Worm (Caenorhabditis elegans) whole organism, L3 larva: ENCODE data around the gene T20F7.1.
"Not testable (repeated sequence)": the region's sequence is repeated elsewhere in the genome, so short reads cannot be mapped to it uniquely, and the experiment has no call there.

Experiments
- elt-1 ChIP-seq: fragments of 150-350 bp; optimal IDR thresholded peaks from 2 replicates; lab custom pipeline; 2014; ENCODE audit warnings: missing biosample characterization, missing genetic modification characterization
- elt-3 ChIP-seq, 3 experiments: fragments of 150-350 bp in 1 of 3; sonication (generic microtip) in 2 of 3; optimal IDR thresholded peaks; 2 replicates in 2 of 3; 4 replicates in 1 of 3; lab custom pipeline; 2014 to 2017; ENCODE audit warnings: missing biosample characterization in 3 of 3, missing genetic modification characterization in 3 of 3
- hmg-11 ChIP-seq: sonication (generic microtip); optimal IDR thresholded peaks from 2 replicates; lab custom pipeline; 2016; ENCODE audit warnings: missing genetic modification characterization, missing compliant biosample characterization
- nhr-12 ChIP-seq: fragments of 150-350 bp; optimal IDR thresholded peaks from 2 replicates; lab custom pipeline; 2014; ENCODE audit warnings: missing biosample characterization, missing genetic modification characterization
- pha-4 ChIP-seq: fragments of 150-350 bp; optimal IDR thresholded peaks from 2 replicates; lab custom pipeline; 2014; ENCODE audit warnings: missing biosample characterization, missing genetic modification reagents, missing genetic modification characterization
- pqm-1 ChIP-seq: fragments of 150-350 bp; optimal IDR thresholded peaks from 2 replicates; lab custom pipeline; 2017; ENCODE audit warnings: missing biosample characterization, missing genetic modification characterization, inconsistent platforms
- tbx-2 ChIP-seq: sonication (generic microtip); optimal IDR thresholded peaks from 2 replicates; lab custom pipeline; 2016; ENCODE audit warnings: mild to moderate bottlenecking, missing genetic modification characterization, missing compliant biosample characterization
- ztf-4 ChIP-seq: fragments of 150-350 bp; optimal IDR thresholded peaks from 2 replicates; lab custom pipeline; 2014; ENCODE audit warnings: missing biosample characterization, missing genetic modification characterization

DNA sequence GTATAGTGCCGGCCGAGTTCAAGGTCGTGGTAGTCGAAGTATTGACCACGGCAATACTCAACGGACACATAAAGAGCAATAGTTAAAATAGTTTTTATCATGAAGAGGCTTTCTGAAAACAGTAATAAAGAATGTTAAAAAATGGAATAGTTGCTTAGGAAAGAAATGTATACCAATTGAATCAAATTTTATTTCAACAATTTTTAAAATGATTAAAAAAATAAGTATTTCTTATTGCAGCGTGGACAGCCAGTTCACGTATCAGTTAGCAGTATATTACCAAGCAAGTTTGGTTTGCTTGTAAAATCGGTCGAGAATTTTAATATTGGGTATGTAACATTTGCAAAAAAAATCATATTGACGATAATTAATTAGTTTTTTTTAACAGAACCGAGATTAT, 41.0 kb downstream of the T20F7.1 start, which contains the start of gene F39F10.5:
- not testable (repeated sequence) for TF ChIP-seq nhr-12 (tag; lab: Kevin White, UChicago); pqm-1; pha-4 (tag; lab: Kevin White, UChicago); elt-3 (tag; optimal IDR thresholded peaks at IDR 0.05; lab: Kevin White, UChicago); ztf-4; elt-1 (tag; lab: Kevin White, UChicago); hmg-11 (tag; lab: Kevin White, UChicago); tbx-2 (tag; lab: Kevin White, UChicago)
